Worm (Caenorhabditis elegans) whole organism, young adult: Measurements from ENCODE around the gene ceh-1.

Source experiments
- Y95B8A.8 ChIP-seq: fragments of 200-800 bp; sonication (Bioruptor generic); IDR thresholded peaks from 2 replicates; pipeline ENCODE4 v1.3.6; 2022; ENCODE audit warnings: missing genetic modification reagents, missing genetic modification characterization, missing compliant biosample characterization
- bed-1 ChIP-seq: fragments of 200-800 bp; sonication (Bioruptor generic); IDR thresholded peaks from 2 replicates; pipeline ENCODE4 v1.3.6; 2022; ENCODE audit warnings: missing genetic modification reagents, missing genetic modification characterization, missing compliant biosample characterization
- ceh-100 ChIP-seq: fragments of 200-800 bp; sonication (Bioruptor generic); IDR thresholded peaks from 2 replicates; pipeline ENCODE4 v1.3.6; 2022; ENCODE audit warnings: missing genetic modification reagents, missing genetic modification characterization, missing compliant biosample characterization
- die-1 ChIP-seq: sonication (generic microtip); optimal IDR thresholded peaks from 2 replicates; lab custom pipeline; 2016; ENCODE audit warnings: missing genotype, mild to moderate bottlenecking, missing genetic modification characterization, missing compliant biosample characterization
- hmg-20 ChIP-seq: fragments of 200-800 bp; sonication (Bioruptor generic); IDR thresholded peaks from 2 replicates; pipeline ENCODE4 v1.3.6; 2022; ENCODE audit warnings: missing genetic modification reagents, missing genetic modification characterization, missing compliant biosample characterization
- lir-1 ChIP-seq: fragments of 200-800 bp; sonication (Bioruptor generic); conservative IDR thresholded peaks from 2 replicates; pipeline ENCODE4 v1.3.6; 2022; ENCODE audit warnings: missing genetic modification reagents, missing genetic modification characterization, missing compliant biosample characterization
- nhr-80 ChIP-seq: sonication (generic microtip); optimal IDR thresholded peaks from 2 replicates; lab custom pipeline; 2016; ENCODE audit warnings: missing genetic modification characterization, missing compliant biosample characterization
- nhr-90 ChIP-seq: sonication (generic microtip); optimal IDR thresholded peaks from 2 replicates; lab custom pipeline; 2016; ENCODE audit warnings: missing genotype, mild to moderate bottlenecking, missing genetic modification characterization, missing compliant biosample characterization
- pha-4 ChIP-seq: fragments of 150-350 bp; sonication (generic microtip); optimal IDR thresholded peaks from 2 replicates; lab custom pipeline; 2014; ENCODE audit warnings: missing biosample characterization, missing genetic modification reagents, missing genetic modification characterization
- repo-1 ChIP-seq: sonication (generic microtip); optimal IDR thresholded peaks from 2 replicates; lab custom pipeline; 2017; ENCODE audit warnings: mild to moderate bottlenecking, missing genetic modification characterization, missing compliant biosample characterization
- snpc-4 ChIP-seq, 5 experiments: fragments of 150-350 bp in 1 of 5; sonication (generic microtip) in 4 of 5; optimal IDR thresholded peaks; 2 replicates each; lab custom pipeline; 2014 to 2018; ENCODE audit warnings: missing genetic modification characterization in 5 of 5, missing biosample characterization in 3 of 5, antibody characterized with exemption in 2 of 5, mild to moderate bottlenecking in 2 of 5, missing compliant biosample characterization in 2 of 5, missing genotype in 2 of 5, moderate library complexity in 2 of 5, missing genetic modification reagents in 1 of 5
- somi-1 ChIP-seq: fragments of 200-800 bp; sonication (Bioruptor generic); optimal IDR thresholded peaks from 2 replicates; lab custom pipeline; 2018; ENCODE audit warnings: mild to moderate bottlenecking, missing genetic modification characterization, missing compliant biosample characterization

ce11 chrX:4662293-4662825, 8.4 kb upstream of the ceh-1 start:
- TF ChIP-seq somi-1 = no peak
- TF ChIP-seq die-1 (tag; lab: Kevin White, UChicago) = no peak
- no peak for TF ChIP-seq ceh-100
- no peak for TF ChIP-seq bed-1 (GFP tag; lab: Robert Waterston, UW)
- no peak for TF ChIP-seq snpc-4 (GFP tag; optimal IDR thresholded peaks at IDR 0.05; lab: Kevin White, UChicago)
- no peak for TF ChIP-seq snpc-4 (tag; optimal IDR thresholded peaks at IDR 0.05; lab: Kevin White, UChicago)
- TF ChIP-seq nhr-80 (tag; lab: Kevin White, UChicago) = peak; percentile 91
- no peak for TF ChIP-seq Y95B8A.8 (GFP tag; lab: Robert Waterston, UW)
- TF ChIP-seq pha-4 (tag; lab: Kevin White, UChicago) = no peak
- no peak for TF ChIP-seq lir-1 (GFP tag; lab: Robert Waterston, UW)
- no peak for TF ChIP-seq nhr-90
- TF ChIP-seq repo-1 (tag; lab: Kevin White, UChicago) = no peak
- no peak for TF ChIP-seq hmg-20 (GFP tag; lab: Robert Waterston, UW)
